Fruit fly (Drosophila melanogaster) S2 (cell line): ENCODE measurements around the gene tadr.

Experiments used
- CG8478 ChIP-seq: fragments of >200 bp; optimal IDR thresholded peaks from 2 replicates; lab custom pipeline; 2018
- CTCF ChIP-seq, 2 experiments: fragments of >200 bp; optimal IDR thresholded peaks; 2 replicates each; lab custom pipeline; 2018

DNA sequence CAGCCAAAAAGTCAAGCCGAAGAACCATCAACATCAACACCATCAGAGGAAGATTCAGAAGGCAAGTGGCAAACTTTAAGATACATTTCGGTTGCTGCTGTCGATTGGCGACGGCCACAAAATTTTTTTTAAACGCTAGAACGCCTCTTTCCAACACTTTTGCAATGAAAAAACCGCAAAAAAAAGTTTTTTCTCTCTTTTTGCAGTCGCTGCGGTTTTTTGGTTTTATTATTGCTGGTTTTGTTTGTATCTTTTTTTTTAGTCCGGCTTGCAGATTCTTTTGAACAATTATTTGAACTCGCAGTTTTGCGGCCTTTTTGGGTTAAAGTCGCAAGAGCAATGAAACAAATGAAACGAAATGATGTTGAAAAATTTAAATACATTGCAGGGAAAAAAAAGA is 45.0 kb upstream of the tadr start:
- TF ChIP-seq CG8478 (lab: Kevin White, UChicago) (no peak), CTCF (optimal IDR thresholded peaks at IDR 0.05; lab: Kevin White, UChicago) (no peak)
